Fruit fly (Drosophila melanogaster): ENCODE results near the gene CG33986.

The CG33986 gene

dm6 chr3L:15518344-15518743 lies 6.7 kb downstream of the CG33986 start:
- TF ChIP-seq CG8632 (GFP tag; optimal IDR thresholded peaks at IDR 0.05) (no peak), vri (GFP tag; optimal IDR thresholded peaks at IDR 0.05) (peak; percentile 38)

DNA sequence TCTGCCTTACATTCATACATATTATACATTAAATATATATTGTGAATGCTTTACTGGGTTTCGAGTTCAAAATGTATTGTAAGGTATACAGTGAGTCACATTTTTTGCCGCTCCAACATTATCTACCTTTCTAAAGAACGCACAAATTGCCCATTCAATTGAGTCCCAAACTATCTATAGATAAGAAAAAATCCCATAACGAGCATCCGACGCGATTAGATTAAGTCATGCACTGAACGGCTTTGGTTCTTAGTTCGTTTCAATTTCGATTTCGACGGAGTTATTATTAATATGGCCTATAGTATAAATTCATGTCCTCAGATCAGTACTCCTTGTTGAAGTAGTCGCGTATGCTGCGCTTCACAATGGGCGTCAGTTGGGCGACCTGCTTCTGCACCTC lies 7.5 kb downstream of the CG33986 start:
- TF ChIP-seq Sox102F (GFP tag; optimal IDR thresholded peaks at IDR 0.05) (no peak), Sox14 (GFP tag; optimal IDR thresholded peaks at IDR 0.05) (no peak), acj6 (GFP tag; optimal IDR thresholded peaks at IDR 0.05) (no peak), Met (GFP tag; optimal IDR thresholded peaks at IDR 0.05) (no peak), OdsH (GFP tag; optimal IDR thresholded peaks at IDR 0.05) (no peak), Eip78C (GFP tag) (no peak), topi (GFP tag; optimal IDR thresholded peaks at IDR 0.05) (no peak)

dm6 chr3L:15516956-15517355 lies 8.1 kb downstream of the CG33986 start, which contains the start of gene CG13454:
CG13454 (minus strand) TSS chr3L:15517056.
- TF ChIP-seq Eip93F (GFP tag; optimal IDR thresholded peaks at IDR 0.05): no peak
- TF ChIP-seq CG8119 (GFP tag; IDR thresholded peaks at IDR 0.05): no peak
- TF ChIP-seq acj6 (GFP tag; optimal IDR thresholded peaks at IDR 0.05): no peak
- TF ChIP-seq Sox102F (GFP tag; optimal IDR thresholded peaks at IDR 0.05): no peak
- TF ChIP-seq CG8319 (GFP tag; optimal IDR thresholded peaks at IDR 0.05): no peak
- no peak for TF ChIP-seq vri (GFP tag; optimal IDR thresholded peaks at IDR 0.05)
- no peak for TF ChIP-seq Hr4 (GFP tag; optimal IDR thresholded peaks at IDR 0.05)
- no peak for TF ChIP-seq CG9139 (GFP tag; optimal IDR thresholded peaks at IDR 0.05)
- no peak for TF ChIP-seq Smox (GFP tag; optimal IDR thresholded peaks at IDR 0.05)
- no peak for TF ChIP-seq dsx (GFP tag; optimal IDR thresholded peaks at IDR 0.05; ENCODE audit: poor library complexity, severe bottlenecking)
- no peak for TF ChIP-seq CG34406 (GFP tag; optimal IDR thresholded peaks at IDR 0.05)
- TF ChIP-seq CG10669 (GFP tag; optimal IDR thresholded peaks at IDR 0.05): no peak
- no peak for TF ChIP-seq fkh (GFP tag; optimal IDR thresholded peaks at IDR 0.05)
- no peak for TF ChIP-seq CG11294 (GFP tag; IDR thresholded peaks at IDR 0.05)
- TF ChIP-seq net (GFP tag; optimal IDR thresholded peaks at IDR 0.05): no peak

dm6 chr3L:15516440-15516839 lies 8.6 kb downstream of the CG33986 start:
- no peak for TF ChIP-seq CG10631 (GFP tag; optimal IDR thresholded peaks at IDR 0.05)

dm6 chr3L:15514814-15515495 lies 10.1 kb downstream of the CG33986 start:
- TF ChIP-seq net (GFP tag; optimal IDR thresholded peaks at IDR 0.05) (no peak), dsx (GFP tag; optimal IDR thresholded peaks at IDR 0.05; ENCODE audit: poor library complexity, severe bottlenecking) (no peak), CG11294 (GFP tag; IDR thresholded peaks at IDR 0.05) (no peak), CG3919 (GFP tag; optimal IDR thresholded peaks at IDR 0.05) (no peak), fd59A (GFP tag; optimal IDR thresholded peaks at IDR 0.05) (no peak), Eip78C (GFP tag) (peak; percentile 11), Lpt (GFP tag; optimal IDR thresholded peaks at IDR 0.05) (peak; percentile 17), CG6276 (GFP tag; optimal IDR thresholded peaks at IDR 0.05) (no peak), CG10669 (GFP tag; optimal IDR thresholded peaks at IDR 0.05) (no peak), topi (GFP tag; optimal IDR thresholded peaks at IDR 0.05) (no peak), CG4318 (GFP tag; optimal IDR thresholded peaks at IDR 0.05) (no peak), CG15336 (GFP tag; IDR thresholded peaks at IDR 0.05) (peak; percentile 22; the same call in 1 of the 2 replicates)

- peak; percentile 57 for TF ChIP-seq fkh (GFP tag; optimal IDR thresholded peaks at IDR 0.05)
- no peak for TF ChIP-seq CG4318 (GFP tag; optimal IDR thresholded peaks at IDR 0.05)
- TF ChIP-seq Sox102F (GFP tag; optimal IDR thresholded peaks at IDR 0.05): no peak
- peak; percentile 65 for TF ChIP-seq Eip78C (GFP tag)
- no peak for TF ChIP-seq CG7368 (GFP tag; optimal IDR thresholded peaks at IDR 0.05)
- no peak for TF ChIP-seq CG9139 (GFP tag; optimal IDR thresholded peaks at IDR 0.05)
- TF ChIP-seq CG34406 (GFP tag; optimal IDR thresholded peaks at IDR 0.05): no peak
- no peak for TF ChIP-seq CG6276 (GFP tag; optimal IDR thresholded peaks at IDR 0.05)
- TF ChIP-seq dsx (GFP tag; optimal IDR thresholded peaks at IDR 0.05; ENCODE audit: poor library complexity, severe bottlenecking): no peak
- no peak for TF ChIP-seq OdsH (GFP tag; optimal IDR thresholded peaks at IDR 0.05)
- TF ChIP-seq Sox15 (GFP tag; optimal IDR thresholded peaks at IDR 0.05): no peak
- no peak for TF ChIP-seq CG11762 (GFP tag; optimal IDR thresholded peaks at IDR 0.05; ENCODE audit: insufficient read depth)
- no peak for TF ChIP-seq CG31627 (GFP tag; optimal IDR thresholded peaks at IDR 0.05)
- no peak for TF ChIP-seq topi (GFP tag; optimal IDR thresholded peaks at IDR 0.05)
- TF ChIP-seq lz (GFP tag; optimal IDR thresholded peaks at IDR 0.05): no peak
- no peak for TF ChIP-seq CG32006 (GFP tag; optimal IDR thresholded peaks at IDR 0.05)
- no peak for TF ChIP-seq CG10631 (GFP tag; optimal IDR thresholded peaks at IDR 0.05)
- TF ChIP-seq CG8319 (GFP tag; optimal IDR thresholded peaks at IDR 0.05): no peak
- TF ChIP-seq Lpt (GFP tag; optimal IDR thresholded peaks at IDR 0.05): peak; percentile 38
- no peak; the same call in 2 of the 3 replicates for TF ChIP-seq CG6163 (GFP tag; IDR thresholded peaks at IDR 0.05)
- TF ChIP-seq CG11294 (GFP tag; IDR thresholded peaks at IDR 0.05): no peak
- peak; percentile 48; the same call in 1 of the 2 replicates for TF ChIP-seq CG15336 (GFP tag; IDR thresholded peaks at IDR 0.05)
- no peak for TF ChIP-seq pdm3 (GFP tag; optimal IDR thresholded peaks at IDR 0.05)
- TF ChIP-seq vri (GFP tag; optimal IDR thresholded peaks at IDR 0.05): peak; percentile 66
- peak; percentile 29; the same call in 1 of the 3 replicates for TF ChIP-seq CG8119 (GFP tag; IDR thresholded peaks at IDR 0.05)
- TF ChIP-seq Sox14 (GFP tag; optimal IDR thresholded peaks at IDR 0.05): peak; percentile 49
- no peak for TF ChIP-seq CG16779 (tag; optimal IDR thresholded peaks at IDR 0.05)
These were observed 10.6 kb downstream of the CG33986 start for dm6 chr3L:15514405-15514804.

All from whole organism, prepupa.